Worm (Caenorhabditis elegans) whole organism, midembryonic: Measurements from ENCODE around the gene T04C12.7.

Experiments
- cog-1 ChIP-seq: sonication (generic microtip); optimal IDR thresholded peaks from 2 replicates; lab custom pipeline; 2016; ENCODE audit warnings: missing genetic modification characterization, missing compliant biosample characterization
- flt-1 ChIP-seq: fragments of 200-800 bp; sonication (Bioruptor generic); IDR thresholded peaks from 2 replicates; pipeline ENCODE4 v1.3.6; 2022; ENCODE audit warnings: missing genetic modification characterization, missing compliant biosample characterization
- med-1 ChIP-seq: sonication (generic microtip); optimal IDR thresholded peaks from 2 replicates; lab custom pipeline; 2017; ENCODE audit warnings: missing genetic modification characterization, mild to moderate bottlenecking, missing compliant biosample characterization, antibody characterized with exemption, missing genetic modification reagents; ENCODE audit not compliant: insufficient read depth

ce11 chrV:11029309-11029708, 24.6 kb upstream of the T04C12.7 start:
- TF ChIP-seq flt-1 (GFP tag; lab: Robert Waterston, UW) (peak; percentile 47; the same call in 1 of the 2 replicates), med-1 (no peak), cog-1 (peak; percentile 39)
